In genomic region chr3L:15757851-15758250, dm6 we compare ENCODE assay signal across 2 fruit fly cellular contexts.
TF ChIP-seq lines count a peak whose summit lies in the region.

No protein-coding gene starts in this region.

- no peak for TF ChIP-seq CTCF in whole organism, embryonic (GFP tag; optimal IDR thresholded peaks at IDR 0.05; lab: Kevin White, UChicago)

TF ChIP-seq in whole organism, embryonic, 481 proteins besides CTCF, POLR2A, EP300 and RAD21:
- TF ChIP-seq salm (tag; optimal IDR thresholded peaks at IDR 0.05; lab: Kevin White, UChicago) = no peak
- no peak for TF ChIP-seq CG14050 (GFP tag; IDR thresholded peaks at IDR 0.05; lab: Robert Waterston, UW)
- no peak for TF ChIP-seq ems (GFP tag; optimal IDR thresholded peaks at IDR 0.05; lab: Kevin White, UChicago)
- TF ChIP-seq nerfin-1 (tag; optimal IDR thresholded peaks at IDR 0.05; lab: Kevin White, UChicago) = no peak
- no peak for TF ChIP-seq gem (tag; optimal IDR thresholded peaks at IDR 0.05; lab: Kevin White, UChicago)
- TF ChIP-seq Atf-2 (GFP tag; optimal IDR thresholded peaks at IDR 0.05; lab: Kevin White, UChicago) = no peak
- no peak for TF ChIP-seq CG7357 (GFP tag; IDR thresholded peaks at IDR 0.05; lab: Robert Waterston, UW)
- TF ChIP-seq cad (GFP tag; optimal IDR thresholded peaks at IDR 0.05; lab: Kevin White, UChicago) = no peak
- peak; percentile 24 for TF ChIP-seq CG15479 (GFP tag; optimal IDR thresholded peaks at IDR 0.05; lab: Kevin White, UChicago)
- no peak for TF ChIP-seq sens-2 (GFP tag; IDR thresholded peaks at IDR 0.05; lab: Robert Waterston, UW)
- no peak for TF ChIP-seq CG30020 (tag; optimal IDR thresholded peaks at IDR 0.05; lab: Kevin White, UChicago)
- no peak for TF ChIP-seq grau (tag; optimal IDR thresholded peaks at IDR 0.05; lab: Kevin White, UChicago)
- no peak for TF ChIP-seq Hr39 (optimal IDR thresholded peaks at IDR 0.05; lab: Kevin White, UChicago)
- no peak for TF ChIP-seq Camta (GFP tag; optimal IDR thresholded peaks at IDR 0.05; lab: Kevin White, UChicago)
- TF ChIP-seq CG15696 (tag; optimal IDR thresholded peaks at IDR 0.05; lab: Kevin White, UChicago) = peak; percentile 4
- TF ChIP-seq wek (GFP tag; optimal IDR thresholded peaks at IDR 0.05; lab: Kevin White, UChicago) = no peak
- no peak for TF ChIP-seq CG8478 (optimal IDR thresholded peaks at IDR 0.05; lab: Kevin White, UChicago)
- TF ChIP-seq eve (GFP tag; optimal IDR thresholded peaks at IDR 0.05; lab: Kevin White, UChicago) = peak in 1 of 2 experiments; percentile 20
- no peak for TF ChIP-seq mirr (GFP tag; optimal IDR thresholded peaks at IDR 0.05; lab: Kevin White, UChicago)
- no peak for TF ChIP-seq CG4617 (GFP tag; optimal IDR thresholded peaks at IDR 0.05; lab: Kevin White, UChicago; ENCODE audit: borderline replicate concordance)
- no peak for TF ChIP-seq E2f2 (GFP tag; IDR thresholded peaks at IDR 0.05; lab: Robert Waterston, UW)
- no peak for TF ChIP-seq stc (GFP tag; IDR thresholded peaks at IDR 0.05; lab: Robert Waterston, UW)
- TF ChIP-seq zen2 (GFP tag; IDR thresholded peaks at IDR 0.05; lab: Robert Waterston, UW; ENCODE audit: partially characterized antibody) = no peak
- no peak for TF ChIP-seq CG3065 (GFP tag; optimal IDR thresholded peaks at IDR 0.05; lab: Kevin White, UChicago)
- no peak for TF ChIP-seq CG9215 (GFP tag; IDR thresholded peaks at IDR 0.05; lab: Robert Waterston, UW)
- TF ChIP-seq CG3281 (GFP tag; optimal IDR thresholded peaks at IDR 0.05; lab: Kevin White, UChicago) = no peak
- no peak for TF ChIP-seq D (optimal IDR thresholded peaks at IDR 0.05; lab: Kevin White, UChicago)
- no peak for TF ChIP-seq D (GFP tag; optimal IDR thresholded peaks at IDR 0.05; lab: Kevin White, UChicago)
- TF ChIP-seq exex (tag; optimal IDR thresholded peaks at IDR 0.05; lab: Kevin White, UChicago) = no peak
- TF ChIP-seq CG14965 (GFP tag; optimal IDR thresholded peaks at IDR 0.05; lab: Kevin White, UChicago; ENCODE audit: borderline replicate concordance) = no peak
- TF ChIP-seq crol (GFP tag; IDR thresholded peaks at IDR 0.05; lab: Robert Waterston, UW) = 0 out of 2 replicates have a peak, but pooled peaks have one; percentile 27
- peak; percentile 44; the same call in 1 of the 3 replicates for TF ChIP-seq CG2199 (GFP tag; IDR thresholded peaks at IDR 0.05; lab: Robert Waterston, UW)
- TF ChIP-seq tio (GFP tag; optimal IDR thresholded peaks at IDR 0.05; lab: Kevin White, UChicago) = no peak
- TF ChIP-seq Atf6 (GFP tag; IDR thresholded peaks at IDR 0.05; lab: Robert Waterston, UW) = no peak
- TF ChIP-seq CG5953 (GFP tag; IDR thresholded peaks at IDR 0.05; lab: Robert Waterston, UW) = no peak
- no peak for TF ChIP-seq ato (GFP tag; IDR thresholded peaks at IDR 0.05; lab: Robert Waterston, UW; ENCODE audit: partially characterized antibody)
- peak; percentile 57 for TF ChIP-seq twi (tag; optimal IDR thresholded peaks at IDR 0.05; lab: Kevin White, UChicago)
- TF ChIP-seq sens (GFP tag; lab: Kevin White, UChicago) = peak; percentile 68
- no peak for TF ChIP-seq bowl (GFP tag; IDR thresholded peaks at IDR 0.05; lab: Robert Waterston, UW)
- TF ChIP-seq dimm (GFP tag; IDR thresholded peaks at IDR 0.05; lab: Robert Waterston, UW) = no peak
- TF ChIP-seq CG6689 (GFP tag; IDR thresholded peaks at IDR 0.05; lab: Robert Waterston, UW) = no peak
- TF ChIP-seq CG30431 (GFP tag; optimal IDR thresholded peaks at IDR 0.05; lab: Kevin White, UChicago) = no peak
- TF ChIP-seq cwo (GFP tag; optimal IDR thresholded peaks at IDR 0.05; lab: Kevin White, UChicago) = no peak
- TF ChIP-seq ERR (GFP tag; optimal IDR thresholded peaks at IDR 0.05; lab: Kevin White, UChicago) = no peak
- TF ChIP-seq Hr78 (GFP tag; optimal IDR thresholded peaks at IDR 0.05; lab: Kevin White, UChicago) = no peak

TF ChIP-seq in whole organism, prepupa, 60 proteins besides CTCF, POLR2A, EP300 and RAD21:
- no peak for TF ChIP-seq lz (GFP tag; optimal IDR thresholded peaks at IDR 0.05; lab: Kevin White, UChicago)
- TF ChIP-seq net (GFP tag; optimal IDR thresholded peaks at IDR 0.05; lab: Kevin White, UChicago) = no peak
- TF ChIP-seq fkh (GFP tag; optimal IDR thresholded peaks at IDR 0.05; lab: Kevin White, UChicago) = peak; percentile 65
